Worm (Caenorhabditis elegans) whole organism, L1 larva: Measurements from ENCODE around the gene cup-15.

Source experiments
- ama-1 ChIP-seq: fragments of 150-350 bp; optimal IDR thresholded peaks from 2 replicates; lab custom pipeline; 2014
- dpl-1 ChIP-seq, 3 experiments: fragments of 150-350 bp in 2 of 3; sonication (generic microtip) in 1 of 3; optimal IDR thresholded peaks; 2 replicates each; lab custom pipeline; 2014 to 2017; ENCODE audit warnings: missing biosample characterization in 3 of 3, missing genetic modification characterization in 3 of 3, missing genetic modification reagents in 3 of 3
- jun-1 ChIP-seq: fragments of 150-350 bp; optimal IDR thresholded peaks from 2 replicates; lab custom pipeline; 2014; ENCODE audit warnings: missing biosample characterization, missing genetic modification reagents, missing genetic modification characterization
- lir-3 ChIP-seq: sonication (generic microtip); optimal IDR thresholded peaks from 2 replicates; lab custom pipeline; 2016; ENCODE audit warnings: mild to moderate bottlenecking, missing genetic modification characterization, moderate library complexity, missing compliant biosample characterization; ENCODE audit not compliant: poor library complexity
- lsy-2 ChIP-seq, 2 experiments: fragments of 150-350 bp; optimal IDR thresholded peaks; 2 replicates each; lab custom pipeline; 2014; ENCODE audit warnings: missing biosample characterization in 2 of 2, missing genetic modification characterization in 2 of 2
- nhr-12 ChIP-seq: sonication (generic microtip); optimal IDR thresholded peaks from 2 replicates; lab custom pipeline; 2017; ENCODE audit warnings: missing biosample characterization, missing genetic modification characterization
- nhr-237 ChIP-seq: fragments of 150-350 bp; optimal IDR thresholded peaks from 2 replicates; lab custom pipeline; 2014; ENCODE audit warnings: missing biosample characterization, missing genetic modification characterization
- nhr-84 ChIP-seq: sonication (generic microtip); optimal IDR thresholded peaks from 2 replicates; lab custom pipeline; 2017; ENCODE audit warnings: missing biosample characterization, missing genetic modification characterization
- pqm-1 ChIP-seq: sonication (generic microtip); optimal IDR thresholded peaks from 3 replicates; lab custom pipeline; 2017; ENCODE audit warnings: missing biosample characterization, missing genetic modification characterization
- zag-1 ChIP-seq: fragments of 150-350 bp; optimal IDR thresholded peaks from 2 replicates; lab custom pipeline; 2014; ENCODE audit warnings: missing biosample characterization, missing genetic modification characterization

DNA sequence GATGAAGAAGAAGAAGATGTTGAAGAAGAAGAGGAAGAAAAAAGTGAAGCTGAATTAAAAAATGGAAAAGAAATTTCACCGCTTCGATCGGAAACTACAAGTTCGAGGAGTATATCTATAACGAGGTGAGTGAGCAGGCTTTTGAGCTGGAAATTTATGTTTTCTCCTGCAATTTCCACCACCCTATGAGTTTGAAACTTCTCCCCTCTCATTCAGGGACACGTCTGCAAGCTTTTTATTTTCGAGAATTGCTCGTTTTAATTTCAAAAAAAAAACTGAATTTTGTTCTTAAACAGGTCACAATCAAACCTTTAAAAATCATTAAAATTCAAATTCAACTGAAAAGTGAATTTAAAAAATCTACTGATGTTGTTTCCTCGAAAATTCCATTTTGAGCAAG is 9.4 kb downstream of the cup-15 start:
- TF ChIP-seq dpl-1 (GFP tag; optimal IDR thresholded peaks at IDR 0.05; lab: Kevin White, UChicago) (no peak), zag-1 (tag; lab: Kevin White, UChicago) (no peak), nhr-237 (tag; lab: Kevin White, UChicago) (no peak), lir-3 (no peak), lsy-2 (tag; optimal IDR thresholded peaks at IDR 0.05; lab: Kevin White, UChicago) (no peak), ama-1 (lab: Kevin White, UChicago) (no peak), pqm-1 (tag; lab: Kevin White, UChicago) (no peak), jun-1 (tag; lab: Kevin White, UChicago) (no peak), nhr-84 (no peak), nhr-12 (no peak)
